ENCODE assay signal across 3 worm cellular contexts in the genomic region with DNA sequence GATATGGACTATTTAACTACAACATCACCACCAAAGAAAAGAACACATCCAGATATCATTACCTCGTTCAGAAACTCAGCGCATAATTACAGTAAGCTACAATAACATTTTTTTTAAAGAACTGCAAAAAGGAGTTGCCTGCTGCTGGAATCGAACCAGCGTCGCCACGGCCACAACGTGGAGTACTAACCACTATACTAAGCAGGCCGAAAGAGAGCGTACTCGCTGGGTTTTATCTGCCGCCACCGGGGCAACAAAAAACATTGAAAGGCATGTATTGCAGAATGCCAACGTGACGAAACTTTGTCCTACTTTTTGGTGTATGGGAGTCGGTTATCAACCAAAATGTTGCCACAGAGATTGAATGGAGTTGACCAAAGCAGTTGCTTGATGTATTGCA.
TF ChIP-seq lines count a peak whose summit lies in the region.

No protein-coding gene starts in this region.

TF ChIP-seq in whole organism, L4 larva, 104 proteins besides CTCF, POLR2A, EP300 and RAD21 (continued from another document and continues in another):
- peak; percentile 79 for TF ChIP-seq dve-1 (tag; optimal IDR thresholded peaks at IDR 0.05; lab: Kevin White, UChicago; ENCODE audit: insufficient read depth)
- TF ChIP-seq ceh-62 (tag; optimal IDR thresholded peaks at IDR 0.05; lab: Kevin White, UChicago) = no peak
- TF ChIP-seq ztf-11 (tag; optimal IDR thresholded peaks at IDR 0.05; lab: Kevin White, UChicago) = no peak
- TF ChIP-seq egl-27 (tag; optimal IDR thresholded peaks at IDR 0.05; lab: Kevin White, UChicago) = no peak
- 0 out of 2 replicates have a peak, but pooled peaks have one; percentile 21 for TF ChIP-seq ceh-44 (GFP tag; IDR thresholded peaks at IDR 0.05; lab: Robert Waterston, UW)
- TF ChIP-seq nhr-77 (tag; optimal IDR thresholded peaks at IDR 0.05; lab: Kevin White, UChicago) = peak; percentile 33
- TF ChIP-seq mdt-29 (GFP tag; IDR thresholded peaks at IDR 0.05; lab: Robert Waterston, UW) = no peak
- peak; percentile 89 for TF ChIP-seq arid-1 (GFP tag; conservative IDR thresholded peaks at IDR 0.05; lab: Robert Waterston, UW)
- no peak for TF ChIP-seq jun-1 (tag; optimal IDR thresholded peaks at IDR 0.05; lab: Kevin White, UChicago)
- TF ChIP-seq aha-1 (tag; lab: Kevin White, UChicago) = no peak
- TF ChIP-seq nhr-76 (tag; optimal IDR thresholded peaks at IDR 0.05; lab: Kevin White, UChicago) = no peak
- TF ChIP-seq zfp-3 (GFP tag; conservative IDR thresholded peaks at IDR 0.05; lab: Robert Waterston, UW) = no peak
- 0 out of 2 replicates have a peak, but pooled peaks have one; percentile 51 for TF ChIP-seq nhr-41 (GFP tag; IDR thresholded peaks at IDR 0.05; lab: Robert Waterston, UW)
- TF ChIP-seq sdz-12 (GFP tag; optimal IDR thresholded peaks at IDR 0.05; lab: Kevin White, UChicago) = peak; percentile 55
- TF ChIP-seq unc-130 (GFP tag; optimal IDR thresholded peaks at IDR 0.05; lab: Kevin White, UChicago) = no peak
- peak; percentile 54 for TF ChIP-seq mxl-3 (GFP tag; optimal IDR thresholded peaks at IDR 0.05; lab: Kevin White, UChicago)
- TF ChIP-seq hif-1 (tag; optimal IDR thresholded peaks at IDR 0.05; lab: Kevin White, UChicago) = peak in 1 of 2 experiments; percentile 36
- no peak for TF ChIP-seq lin-38 (GFP tag; IDR thresholded peaks at IDR 0.05; lab: Robert Waterston, UW)
- peak; percentile 19 for TF ChIP-seq lin-13 (GFP tag; optimal IDR thresholded peaks at IDR 0.05; lab: Kevin White, UChicago)
- TF ChIP-seq dmd-8 (GFP tag; IDR thresholded peaks at IDR 0.05; lab: Robert Waterston, UW) = peak; percentile 86
- peak; percentile 58 for TF ChIP-seq madf-9 (GFP tag; conservative IDR thresholded peaks at IDR 0.05; lab: Robert Waterston, UW)
- peak; percentile 86 for TF ChIP-seq hmg-1.1 (GFP tag; IDR thresholded peaks at IDR 0.05; lab: Robert Waterston, UW)
- peak in 1 of 2 experiments; percentile 46 for TF ChIP-seq daf-16 (GFP tag; optimal IDR thresholded peaks at IDR 0.05; lab: Kevin White, UChicago)
- no peak for TF ChIP-seq daf-16 (tag; optimal IDR thresholded peaks at IDR 0.05; lab: Kevin White, UChicago)
- no peak for TF ChIP-seq cey-2 (tag; optimal IDR thresholded peaks at IDR 0.05; lab: Kevin White, UChicago; ENCODE audit: borderline replicate concordance, insufficient read depth)
- TF ChIP-seq ztf-7 (tag; optimal IDR thresholded peaks at IDR 0.05; lab: Kevin White, UChicago) = peak; percentile 52
- peak; percentile 87 for TF ChIP-seq lim-7 (GFP tag; IDR thresholded peaks at IDR 0.05; lab: Robert Waterston, UW)
- TF ChIP-seq F44E2.7 (GFP tag; IDR thresholded peaks at IDR 0.05; lab: Robert Waterston, UW) = no peak; the same call in 1 of the 2 replicates
- peak; percentile 88 for TF ChIP-seq daf-19 (GFP tag; conservative IDR thresholded peaks at IDR 0.05; lab: Robert Waterston, UW)
- TF ChIP-seq vab-7 (GFP tag; IDR thresholded peaks at IDR 0.05; lab: Robert Waterston, UW) = peak; percentile 80
- peak; percentile 87 for TF ChIP-seq snpc-1.2 (GFP tag; IDR thresholded peaks at IDR 0.05; lab: Robert Waterston, UW)
- TF ChIP-seq duxl-1 (tag; optimal IDR thresholded peaks at IDR 0.05; lab: Kevin White, UChicago; ENCODE audit: poor library complexity) = peak; percentile 82
- no peak for TF ChIP-seq aly-2 (tag; optimal IDR thresholded peaks at IDR 0.05; lab: Kevin White, UChicago)
- TF ChIP-seq D1046.2 (GFP tag; IDR thresholded peaks at IDR 0.05; lab: Robert Waterston, UW) = no peak
- TF ChIP-seq egl-43 (GFP tag; IDR thresholded peaks at IDR 0.05; lab: Robert Waterston, UW) = peak; percentile 88
- peak in 1 of 2 experiments; percentile 87; a peak in 1 of 4 replicates for TF ChIP-seq madf-5 (GFP tag; IDR thresholded peaks at IDR 0.05; lab: Robert Waterston, UW)
- peak; percentile 24 for TF ChIP-seq nhr-48 (tag; optimal IDR thresholded peaks at IDR 0.05; lab: Kevin White, UChicago)
- peak; percentile 83 for TF ChIP-seq pha-4 (GFP tag; IDR thresholded peaks at IDR 0.05; lab: Robert Waterston, UW)
- TF ChIP-seq pha-4 (tag; optimal IDR thresholded peaks at IDR 0.05; lab: Kevin White, UChicago) = no peak
- peak; percentile 68; the same call in 1 of the 2 replicates for TF ChIP-seq saeg-2 (GFP tag; IDR thresholded peaks at IDR 0.05; lab: Robert Waterston, UW)
- TF ChIP-seq lin-15B (tag; optimal IDR thresholded peaks at IDR 0.05; lab: Kevin White, UChicago) = no peak

TF ChIP-seq in whole organism, late embryonic, 69 proteins besides CTCF, POLR2A, EP300 and RAD21 (continued from another document):
- TF ChIP-seq ceh-18 (tag; optimal IDR thresholded peaks at IDR 0.05; lab: Kevin White, UChicago) (peak; percentile 52), ttx-3 (tag; optimal IDR thresholded peaks at IDR 0.05; lab: Kevin White, UChicago) (peak; percentile 16), sox-4 (tag; optimal IDR thresholded peaks at IDR 0.05; lab: Kevin White, UChicago) (peak; percentile 49), dve-1 (tag; optimal IDR thresholded peaks at IDR 0.05; lab: Kevin White, UChicago) (peak; percentile 27), madf-2 (tag; optimal IDR thresholded peaks at IDR 0.05; lab: Kevin White, UChicago) (peak; percentile 10), ets-4 (tag; optimal IDR thresholded peaks at IDR 0.05; lab: Kevin White, UChicago) (no peak), npax-4 (tag; optimal IDR thresholded peaks at IDR 0.05; lab: Kevin White, UChicago) (no peak), ceh-22 (tag; optimal IDR thresholded peaks at IDR 0.05; lab: Kevin White, UChicago) (no peak), F13H6.1 (tag; optimal IDR thresholded peaks at IDR 0.05; lab: Kevin White, UChicago) (no peak), hlh-8 (tag; optimal IDR thresholded peaks at IDR 0.05; lab: Kevin White, UChicago) (no peak), fax-1 (tag; optimal IDR thresholded peaks at IDR 0.05; lab: Kevin White, UChicago) (peak; percentile 6), hlh-6 (tag; optimal IDR thresholded peaks at IDR 0.05; lab: Kevin White, UChicago) (peak; percentile 41), ahr-1 (tag; optimal IDR thresholded peaks at IDR 0.05; lab: Kevin White, UChicago) (no peak), nhr-11 (tag; optimal IDR thresholded peaks at IDR 0.05; lab: Kevin White, UChicago) (no peak), mec-3 (tag; optimal IDR thresholded peaks at IDR 0.05; lab: Kevin White, UChicago; ENCODE audit: borderline replicate concordance) (no peak), T23F11.4 (GFP tag; optimal IDR thresholded peaks at IDR 0.05; lab: Kevin White, UChicago) (peak; percentile 12), ceh-34 (tag; optimal IDR thresholded peaks at IDR 0.05; lab: Kevin White, UChicago) (peak; percentile 6), lim-6 (tag; optimal IDR thresholded peaks at IDR 0.05; lab: Kevin White, UChicago) (no peak), lin-11 (tag; optimal IDR thresholded peaks at IDR 0.05; lab: Kevin White, UChicago) (peak; percentile 24), pros-1 (tag; optimal IDR thresholded peaks at IDR 0.05; lab: Kevin White, UChicago) (no peak), tbx-2 (tag; optimal IDR thresholded peaks at IDR 0.05; lab: Kevin White, UChicago) (peak; percentile 45), pat-9 (tag; optimal IDR thresholded peaks at IDR 0.05; lab: Kevin White, UChicago) (no peak), unc-42 (tag; optimal IDR thresholded peaks at IDR 0.05; lab: Kevin White, UChicago) (no peak), gmeb-2 (tag; optimal IDR thresholded peaks at IDR 0.05; lab: Kevin White, UChicago) (peak; percentile 27), syd-9 (tag; optimal IDR thresholded peaks at IDR 0.05; lab: Kevin White, UChicago) (no peak), unc-3 (GFP tag; conservative IDR thresholded peaks at IDR 0.05; lab: Robert Waterston, UW) (0 out of 2 replicates have a peak, but pooled peaks have one; percentile 25), unc-3 (tag; optimal IDR thresholded peaks at IDR 0.05; lab: Kevin White, UChicago) (peak; percentile 18), ceh-45 (GFP tag; IDR thresholded peaks at IDR 0.05; lab: Robert Waterston, UW) (0 out of 2 replicates have a peak, but pooled peaks have one; percentile 13), fkh-10 (GFP tag; optimal IDR thresholded peaks at IDR 0.05; lab: Kevin White, UChicago) (no peak), sdc-2 (tag; optimal IDR thresholded peaks at IDR 0.05; lab: Kevin White, UChicago) (peak; percentile 55), Y22D7AL.16 (tag; optimal IDR thresholded peaks at IDR 0.05; lab: Kevin White, UChicago) (peak; percentile 44), pax-1 (tag; optimal IDR thresholded peaks at IDR 0.05; lab: Kevin White, UChicago) (no peak), hlh-30 (tag; optimal IDR thresholded peaks at IDR 0.05; lab: Kevin White, UChicago; ENCODE audit: insufficient read depth) (no peak), K02D7.2 (tag; optimal IDR thresholded peaks at IDR 0.05; lab: Kevin White, UChicago) (no peak), ceh-6 (GFP tag; optimal IDR thresholded peaks at IDR 0.05; lab: Kevin White, UChicago) (peak; percentile 60), tbx-7 (tag; optimal IDR thresholded peaks at IDR 0.05; lab: Kevin White, UChicago) (no peak), pqm-1 (tag; optimal IDR thresholded peaks at IDR 0.05; lab: Kevin White, UChicago) (no peak), hlh-15 (tag; optimal IDR thresholded peaks at IDR 0.05; lab: Kevin White, UChicago) (peak; percentile 40), hlh-13 (GFP tag; optimal IDR thresholded peaks at IDR 0.05; lab: Kevin White, UChicago) (peak; percentile 15), sox-2 (GFP tag; IDR thresholded peaks at IDR 0.05; lab: Robert Waterston, UW) (peak; percentile 52), elt-4 (tag; optimal IDR thresholded peaks at IDR 0.05; lab: Kevin White, UChicago) (no peak), odd-2 (tag; optimal IDR thresholded peaks at IDR 0.05; lab: Kevin White, UChicago) (no peak), unc-55 (GFP tag; optimal IDR thresholded peaks at IDR 0.05; lab: Kevin White, UChicago) (no peak), ceh-14 (tag; optimal IDR thresholded peaks at IDR 0.05; lab: Kevin White, UChicago) (no peak), ref-2 (tag; optimal IDR thresholded peaks at IDR 0.05; lab: Kevin White, UChicago) (peak; percentile 36), unc-86 (tag; optimal IDR thresholded peaks at IDR 0.05; lab: Kevin White, UChicago) (no peak)

TF ChIP-seq in whole organism, mixed stage, embryonic, 35 proteins besides CTCF, POLR2A, EP300 and RAD21 (continued from another document):
- TF ChIP-seq ceh-83 (GFP tag; optimal IDR thresholded peaks at IDR 0.05; lab: Kevin White, UChicago) (peak; percentile 77), nhr-237 (tag; optimal IDR thresholded peaks at IDR 0.05; lab: Kevin White, UChicago) (no peak), ham-2 (GFP tag; optimal IDR thresholded peaks at IDR 0.05; lab: Kevin White, UChicago) (peak; percentile 36), drap-1 (GFP tag; optimal IDR thresholded peaks at IDR 0.05; lab: Kevin White, UChicago) (peak; percentile 67), mls-2 (tag; optimal IDR thresholded peaks at IDR 0.05; lab: Kevin White, UChicago) (peak; percentile 58), mab-5 (tag; optimal IDR thresholded peaks at IDR 0.05; lab: Kevin White, UChicago) (no peak)
